Fruit fly (Drosophila melanogaster): ENCODE data around the gene CG14439.

dm6 chrX:6706570-6707306 lies 40.6 kb upstream of the CG14439 start:
- TF ChIP-seq lola (GFP tag; optimal IDR thresholded peaks at IDR 0.05): no peak
- no peak for TF ChIP-seq br (GFP tag; optimal IDR thresholded peaks at IDR 0.05)
- TF ChIP-seq HLH106 (tag; optimal IDR thresholded peaks at IDR 0.05): no peak
- TF ChIP-seq Myc (optimal IDR thresholded peaks at IDR 0.05): no peak
- no peak for TF ChIP-seq Hr78 (GFP tag; optimal IDR thresholded peaks at IDR 0.05)
- no peak for TF ChIP-seq dmrt93B (GFP tag; optimal IDR thresholded peaks at IDR 0.05)
- no peak for TF ChIP-seq psq (GFP tag; optimal IDR thresholded peaks at IDR 0.05)
- TF ChIP-seq pan (optimal IDR thresholded peaks at IDR 0.05): no peak
- no peak for TF ChIP-seq Abd-B (GFP tag; optimal IDR thresholded peaks at IDR 0.05)
